Fruit fly (Drosophila melanogaster): ENCODE results near the gene Ctr1A.
A peak's percentile ranks its signal among the peaks of the same experiment; 100 is the strongest.

Ctr1A gene

DNA sequence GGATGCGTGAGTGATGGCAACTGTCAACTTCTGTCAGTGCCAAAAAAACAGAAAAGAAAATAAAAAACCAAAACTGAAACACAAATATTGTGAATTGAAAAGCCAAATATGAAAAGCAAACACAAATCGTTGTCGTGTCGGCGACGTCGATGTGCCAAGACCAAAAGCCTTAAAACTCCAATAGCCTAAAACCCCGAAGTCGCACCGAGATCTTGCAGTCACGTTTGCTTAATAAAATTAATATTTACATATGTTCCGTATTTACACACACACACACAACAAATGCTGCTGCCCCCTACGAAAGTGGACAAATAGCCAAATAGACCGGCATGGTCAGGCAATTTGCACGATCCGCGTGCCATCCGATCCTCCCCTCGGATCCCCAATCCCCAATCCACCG lies 23.3 kb upstream of the Ctr1A start:
- TF ChIP-seq jim (GFP tag; optimal IDR thresholded peaks at IDR 0.05) (no peak), Mio (GFP tag; optimal IDR thresholded peaks at IDR 0.05) (no peak), CG32264 (GFP tag; optimal IDR thresholded peaks at IDR 0.05) (no peak), sage (GFP tag; optimal IDR thresholded peaks at IDR 0.05) (no peak), Jra (GFP tag; optimal IDR thresholded peaks at IDR 0.05) (no peak), ey (GFP tag; optimal IDR thresholded peaks at IDR 0.05) (no peak)

DNA sequence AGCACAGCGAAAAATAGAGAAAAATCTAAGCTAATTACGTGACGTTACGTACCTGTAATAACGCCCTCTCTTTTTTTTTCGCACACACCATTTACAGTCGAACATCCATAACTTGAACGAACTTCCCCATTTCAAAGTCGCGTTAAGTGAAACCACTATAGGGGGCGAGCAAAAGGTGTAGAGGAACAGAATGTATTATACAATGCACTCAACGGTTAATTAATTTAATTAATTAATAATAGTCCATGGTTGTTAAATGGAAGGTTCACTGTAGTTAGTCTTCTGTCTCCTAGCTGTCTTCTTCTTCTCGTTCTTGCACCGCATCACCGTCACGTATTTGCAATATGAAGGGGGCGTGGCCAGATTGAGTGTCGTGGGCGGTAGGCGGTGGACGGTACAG lies 19.8 kb upstream of the Ctr1A start:
- peak; percentile 7 for TF ChIP-seq h (GFP tag; optimal IDR thresholded peaks at IDR 0.05)
- no peak for TF ChIP-seq dmrt93B (GFP tag; optimal IDR thresholded peaks at IDR 0.05)
- no peak for TF ChIP-seq dl (GFP tag; optimal IDR thresholded peaks at IDR 0.05; ENCODE audit: insufficient read depth in 1 of 2, partially characterized antibody in 2 of 2)
- no peak for TF ChIP-seq GATAd (GFP tag; optimal IDR thresholded peaks at IDR 0.05)
- peak; percentile 38 for TF ChIP-seq fru (GFP tag; optimal IDR thresholded peaks at IDR 0.05)
- TF ChIP-seq ey (GFP tag; optimal IDR thresholded peaks at IDR 0.05): peak; percentile 39
- TF ChIP-seq foxo (GFP tag; optimal IDR thresholded peaks at IDR 0.05): peak in 1 of 2 experiments; percentile 56

DNA sequence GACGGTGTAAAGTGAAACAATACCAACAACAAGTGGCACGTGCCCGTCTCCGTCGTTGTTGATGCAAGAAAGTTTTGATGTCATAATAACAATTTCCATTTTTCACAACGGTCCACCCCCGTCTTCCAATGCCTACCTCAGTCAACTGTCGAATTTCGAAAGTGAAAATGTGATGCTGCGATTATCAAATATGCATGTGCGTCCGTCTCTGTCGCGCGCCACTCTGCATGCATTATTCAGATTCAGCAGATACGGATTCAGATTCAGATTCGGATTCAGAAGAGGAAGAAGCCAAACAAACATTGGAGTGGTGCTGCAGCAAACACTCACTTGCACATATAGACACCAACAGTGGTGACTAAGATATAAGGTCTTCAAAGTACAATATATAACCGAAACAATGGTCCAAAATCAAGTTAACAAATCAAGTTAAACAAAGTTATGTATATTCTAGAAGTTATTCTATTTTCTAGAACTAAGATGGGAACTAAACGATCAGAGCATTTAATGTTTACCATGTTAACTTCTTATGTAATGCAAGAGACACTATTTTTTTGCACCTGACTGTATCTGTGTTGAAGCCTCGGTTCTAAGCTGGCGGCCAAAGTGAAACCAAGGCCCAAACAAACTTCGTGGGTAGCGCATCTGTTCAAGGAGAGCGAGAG lies 18.7 kb upstream of the Ctr1A start:
- TF ChIP-seq Myc (optimal IDR thresholded peaks at IDR 0.05): no peak
- peak; percentile 52 for TF ChIP-seq OdsH (GFP tag; optimal IDR thresholded peaks at IDR 0.05)
- no peak for TF ChIP-seq Abd-B (GFP tag; optimal IDR thresholded peaks at IDR 0.05)
- TF ChIP-seq dsf (GFP tag; optimal IDR thresholded peaks at IDR 0.05; ENCODE audit: borderline replicate concordance): no peak
- peak; percentile 54 for TF ChIP-seq h (GFP tag; optimal IDR thresholded peaks at IDR 0.05)
- TF ChIP-seq CG9705 (GFP tag; optimal IDR thresholded peaks at IDR 0.05): no peak
- no peak for TF ChIP-seq Hr78 (GFP tag; optimal IDR thresholded peaks at IDR 0.05)
- TF ChIP-seq rgr (GFP tag; optimal IDR thresholded peaks at IDR 0.05): peak; percentile 63
- peak; percentile 37 for TF ChIP-seq psq (GFP tag; optimal IDR thresholded peaks at IDR 0.05)
- peak; percentile 65 for TF ChIP-seq HLH106 (tag; optimal IDR thresholded peaks at IDR 0.05)
- no peak for TF ChIP-seq Vsx2 (GFP tag; optimal IDR thresholded peaks at IDR 0.05; ENCODE audit: partially characterized antibody)
- TF ChIP-seq Rel (GFP tag; optimal IDR thresholded peaks at IDR 0.05): no peak
- no peak for TF ChIP-seq Rel (tag; optimal IDR thresholded peaks at IDR 0.05)
- TF ChIP-seq Mio (GFP tag; optimal IDR thresholded peaks at IDR 0.05): no peak
- no peak for TF ChIP-seq Hnf4 (GFP tag; optimal IDR thresholded peaks at IDR 0.05)
- TF ChIP-seq GATAd (GFP tag; optimal IDR thresholded peaks at IDR 0.05): no peak
- no peak for TF ChIP-seq lola (GFP tag; optimal IDR thresholded peaks at IDR 0.05)
- TF ChIP-seq sage (GFP tag; optimal IDR thresholded peaks at IDR 0.05): no peak
- TF ChIP-seq Dfd (GFP tag; optimal IDR thresholded peaks at IDR 0.05): no peak
- no peak for TF ChIP-seq CG32264 (GFP tag; optimal IDR thresholded peaks at IDR 0.05)
- no peak for TF ChIP-seq CrebA (GFP tag; optimal IDR thresholded peaks at IDR 0.05; ENCODE audit: borderline replicate concordance)
- peak; percentile 59 for TF ChIP-seq woc (GFP tag; optimal IDR thresholded peaks at IDR 0.05)
- no peak for TF ChIP-seq brk (GFP tag; optimal IDR thresholded peaks at IDR 0.05)
- no peak for TF ChIP-seq Dif (GFP tag; optimal IDR thresholded peaks at IDR 0.05; ENCODE audit: partially characterized antibody)
- TF ChIP-seq Jra (GFP tag; optimal IDR thresholded peaks at IDR 0.05): no peak
- TF ChIP-seq sv (GFP tag; optimal IDR thresholded peaks at IDR 0.05): no peak
- TF ChIP-seq dmrt93B (GFP tag; optimal IDR thresholded peaks at IDR 0.05): no peak
- no peak for TF ChIP-seq Hr83 (GFP tag; optimal IDR thresholded peaks at IDR 0.05; ENCODE audit: poor library complexity, severe bottlenecking)
- TF ChIP-seq dl (GFP tag; optimal IDR thresholded peaks at IDR 0.05; ENCODE audit: insufficient read depth in 1 of 2, partially characterized antibody in 2 of 2): no peak
- no peak for TF ChIP-seq jim (GFP tag; optimal IDR thresholded peaks at IDR 0.05)
- TF ChIP-seq usp (GFP tag; optimal IDR thresholded peaks at IDR 0.05): no peak
- TF ChIP-seq N (GFP tag; optimal IDR thresholded peaks at IDR 0.05): no peak
- TF ChIP-seq Sp1 (GFP tag; optimal IDR thresholded peaks at IDR 0.05): peak; percentile 61
- peak in 1 of 2 experiments; percentile 52 for TF ChIP-seq foxo (GFP tag; optimal IDR thresholded peaks at IDR 0.05)
- TF ChIP-seq pan (optimal IDR thresholded peaks at IDR 0.05): no peak
- peak; percentile 44 for TF ChIP-seq br (GFP tag; optimal IDR thresholded peaks at IDR 0.05)
- TF ChIP-seq ey (GFP tag; optimal IDR thresholded peaks at IDR 0.05): peak; percentile 61
- no peak for TF ChIP-seq tai (GFP tag; optimal IDR thresholded peaks at IDR 0.05)
- TF ChIP-seq fru (GFP tag; optimal IDR thresholded peaks at IDR 0.05): peak; percentile 69
